Worm (Caenorhabditis elegans) whole organism, L1 larva: Measurements from ENCODE around the gene Y39A1A.10.

Experiments
- elt-3 ChIP-seq, 6 experiments: fragments of 150-350 bp in 1 of 6; sonication (generic microtip); optimal IDR thresholded peaks; 2 replicates each; lab custom pipeline; 2017 to 2018; ENCODE audit warnings: missing biosample characterization in 6 of 6, missing genetic modification characterization in 6 of 6, inconsistent platforms in 1 of 6
- lsy-2 ChIP-seq, 2 experiments: fragments of 150-350 bp; optimal IDR thresholded peaks; 2 replicates each; lab custom pipeline; 2014; ENCODE audit warnings: missing biosample characterization in 2 of 2, missing genetic modification characterization in 2 of 2
- pqm-1 ChIP-seq: sonication (generic microtip); optimal IDR thresholded peaks from 3 replicates; lab custom pipeline; 2017; ENCODE audit warnings: missing biosample characterization, missing genetic modification characterization
- skn-1 ChIP-seq: fragments of 150-350 bp; optimal IDR thresholded peaks from 2 replicates; lab custom pipeline; 2014; ENCODE audit warnings: missing biosample characterization, missing genetic modification characterization
- unc-62 ChIP-seq: fragments of 150-350 bp; optimal IDR thresholded peaks from 2 replicates; lab custom pipeline; 2014; ENCODE audit warnings: missing biosample characterization, missing genetic modification reagents, missing genetic modification characterization

DNA sequence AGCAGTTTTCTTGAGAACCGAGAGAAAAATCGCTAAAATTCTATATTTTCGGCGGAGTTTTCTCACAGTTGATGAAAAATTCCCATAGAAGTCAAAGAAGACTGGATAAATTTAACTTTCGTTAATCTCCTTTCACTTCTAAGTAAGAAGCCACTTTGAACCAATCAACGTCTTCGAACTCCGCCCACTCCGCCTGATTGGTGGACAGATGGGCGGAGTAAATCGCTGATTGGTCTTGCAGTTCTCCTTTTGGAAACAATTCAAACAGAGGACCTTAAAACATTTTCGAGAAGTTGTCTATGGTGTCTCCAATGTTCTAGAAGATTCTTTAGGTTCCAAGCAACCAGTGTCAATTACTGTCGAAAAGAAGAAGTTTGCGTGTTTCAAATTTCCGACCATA is 25.9 kb downstream of the Y39A1A.10 start:
- TF ChIP-seq skn-1 (tag; lab: Kevin White, UChicago), result no peak
- no peak for TF ChIP-seq pqm-1 (tag; lab: Kevin White, UChicago)
- no peak for TF ChIP-seq lsy-2 (tag; optimal IDR thresholded peaks at IDR 0.05; lab: Kevin White, UChicago)
- TF ChIP-seq unc-62 (GFP tag; lab: Kevin White, UChicago), result no peak
- no peak for TF ChIP-seq elt-3 (tag; optimal IDR thresholded peaks at IDR 0.05; lab: Kevin White, UChicago)
